Worm (Caenorhabditis elegans) whole organism, early embryonic: ENCODE data around the gene F58G1.7.

Experiments
- B0310.2 ChIP-seq: sonication (generic microtip); optimal IDR thresholded peaks from 2 replicates; lab custom pipeline; 2016; ENCODE audit warnings: mild to moderate bottlenecking, missing genetic modification characterization, missing compliant biosample characterization
- F13C5.2 ChIP-seq: sonication (generic microtip); optimal IDR thresholded peaks from 2 replicates; lab custom pipeline; 2017; ENCODE audit warnings: mild to moderate bottlenecking, missing genetic modification characterization, inconsistent platforms, missing compliant biosample characterization
- aly-1 ChIP-seq: sonication (generic microtip); optimal IDR thresholded peaks from 2 replicates; lab custom pipeline; 2016; ENCODE audit warnings: missing genetic modification characterization, missing compliant biosample characterization
- ama-1 ChIP-seq: fragments of 150-350 bp; optimal IDR thresholded peaks from 2 replicates; lab custom pipeline; 2014
- ceh-13 ChIP-seq: fragments of 200-800 bp; sonication (Bioruptor generic); optimal IDR thresholded peaks from 2 replicates; lab custom pipeline; 2018; ENCODE audit warnings: mild to moderate bottlenecking, missing genetic modification characterization, missing compliant biosample characterization
- ceh-36 ChIP-seq: sonication (generic microtip); optimal IDR thresholded peaks from 2 replicates; lab custom pipeline; 2016; ENCODE audit warnings: missing genetic modification characterization, inconsistent platforms, missing compliant biosample characterization
- ets-7 ChIP-seq: sonication (generic microtip); optimal IDR thresholded peaks from 2 replicates; lab custom pipeline; 2016; ENCODE audit warnings: missing genotype, missing genetic modification characterization, missing compliant biosample characterization
- flt-1 ChIP-seq: fragments of 200-800 bp; sonication (Bioruptor generic); IDR thresholded peaks from 2 replicates; pipeline ENCODE4 v1.3.6; 2022; ENCODE audit warnings: missing genetic modification characterization, missing compliant biosample characterization
- hmbx-1 ChIP-seq: sonication (generic microtip); optimal IDR thresholded peaks from 2 replicates; lab custom pipeline; 2016; ENCODE audit warnings: mild to moderate bottlenecking, missing genetic modification characterization, missing compliant biosample characterization
- hmg-4 ChIP-seq: fragments of 200-800 bp; sonication (Bioruptor generic); optimal IDR thresholded peaks from 2 replicates; lab custom pipeline; 2018; ENCODE audit warnings: mild to moderate bottlenecking, missing genetic modification characterization, missing compliant biosample characterization
- hnd-1 ChIP-seq: sonication (generic microtip); optimal IDR thresholded peaks from 2 replicates; lab custom pipeline; 2016; ENCODE audit warnings: missing genetic modification characterization, missing compliant biosample characterization
- pes-1 ChIP-seq: fragments of 200-800 bp; sonication (Bioruptor generic); IDR thresholded peaks from 2 replicates; pipeline ENCODE4 v1.3.6; 2022; ENCODE audit warnings: missing genetic modification reagents, missing genetic modification characterization, missing compliant biosample characterization
- scrt-1 ChIP-seq: fragments of 200-800 bp; sonication (Bioruptor generic); IDR thresholded peaks from 2 replicates; pipeline ENCODE4 v1.3.6; 2022; ENCODE audit warnings: missing genetic modification characterization, missing compliant biosample characterization
- sea-1 ChIP-seq: fragments of 200-800 bp; sonication (Bioruptor generic); conservative IDR thresholded peaks from 2 replicates; pipeline ENCODE4 v1.3.6; 2022; ENCODE audit warnings: missing genetic modification characterization, missing compliant biosample characterization
- tbx-11 ChIP-seq: fragments of 200-800 bp; sonication (Bioruptor generic); IDR thresholded peaks from 2 replicates; pipeline ENCODE4 v1.3.6; 2022; ENCODE audit warnings: missing genetic modification characterization, missing compliant biosample characterization
- tbx-37 ChIP-seq: fragments of 200-800 bp; sonication (Bioruptor generic); conservative IDR thresholded peaks from 2 replicates; pipeline ENCODE4 v1.3.6; 2022; ENCODE audit warnings: missing genetic modification reagents, missing genetic modification characterization, missing compliant biosample characterization
- tra-4 ChIP-seq: sonication (generic microtip); optimal IDR thresholded peaks from 2 replicates; lab custom pipeline; 2017; ENCODE audit warnings: missing genetic modification characterization, missing compliant biosample characterization

Gene F58G1.7

DNA sequence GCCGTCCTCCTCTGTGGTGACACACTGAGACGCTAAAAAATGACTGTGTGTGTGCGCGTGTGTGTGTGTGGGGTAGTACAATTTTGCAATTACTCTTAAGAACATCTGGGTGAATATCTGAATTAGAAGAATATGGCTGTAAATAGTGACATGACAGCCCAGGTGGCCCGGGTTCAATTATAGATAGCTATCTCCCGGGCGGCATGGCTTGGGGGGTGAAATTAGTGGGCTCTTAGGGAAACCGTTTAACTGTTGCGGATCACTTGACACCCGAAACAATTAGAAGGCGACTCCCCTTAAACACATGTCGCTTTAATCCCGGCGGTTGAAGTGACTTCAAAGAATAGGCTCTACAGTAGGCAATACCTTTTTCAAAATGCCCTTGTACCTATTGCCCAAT, 42.1 kb upstream of the F58G1.7 start:
- TF ChIP-seq ceh-36 (no peak), ceh-13 (no peak)

- TF ChIP-seq hmg-4 = peak; percentile 44
- TF ChIP-seq tbx-11 = no peak
- TF ChIP-seq hmbx-1 (tag; lab: Kevin White, UChicago) = no peak
Measured at ce11 chrII:12987799-12988198, 39.7 kb upstream of the F58G1.7 start.

DNA sequence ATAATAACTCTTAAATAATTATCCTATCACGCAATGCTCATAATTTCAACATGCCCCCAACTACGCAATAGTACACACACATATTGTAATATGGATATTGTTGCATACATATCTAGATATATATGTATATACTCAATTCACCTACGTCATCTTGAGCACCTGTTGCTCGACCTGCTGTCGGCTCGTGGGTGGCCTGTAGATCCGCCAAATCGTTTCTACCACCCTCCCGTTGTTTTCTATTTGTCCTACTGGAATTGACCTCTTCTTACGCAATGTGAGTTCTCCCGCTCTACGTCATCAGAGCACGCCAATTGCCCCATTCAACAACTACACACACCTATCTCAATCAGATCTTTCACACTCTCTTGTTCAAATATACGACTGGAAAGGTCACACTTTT, 37.8 kb upstream of the F58G1.7 start:
- TF ChIP-seq scrt-1 (GFP tag; lab: Robert Waterston, UW) (no peak), pes-1 (GFP tag; lab: Robert Waterston, UW) (peak; percentile 32; the same call in 1 of the 2 replicates)

DNA sequence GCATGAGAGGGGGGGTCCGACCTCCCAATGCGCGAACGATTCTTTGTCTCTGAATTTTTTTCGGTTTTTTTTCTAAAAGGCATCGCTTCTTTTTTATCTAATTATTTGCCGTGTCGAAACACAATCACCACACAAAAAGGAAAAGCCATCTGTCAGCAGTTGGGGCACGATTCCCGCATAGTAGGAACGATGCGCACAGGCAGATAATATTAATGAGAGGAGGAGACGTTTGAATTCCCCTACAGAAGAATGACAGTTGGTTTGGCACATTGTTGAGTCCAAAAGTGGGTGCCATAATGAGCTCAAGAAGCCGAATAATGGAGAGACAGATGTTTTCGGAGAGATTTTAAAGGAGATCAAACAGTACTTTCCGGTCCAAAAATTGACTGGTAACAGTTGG, 36.7 kb upstream of the F58G1.7 start:
- TF ChIP-seq hmg-4 = no peak
- TF ChIP-seq aly-1 = no peak
- TF ChIP-seq scrt-1 (GFP tag; lab: Robert Waterston, UW) = no peak
- TF ChIP-seq ama-1 (lab: Kevin White, UChicago) = no peak
- TF ChIP-seq ceh-13 = no peak
- no peak for TF ChIP-seq pes-1 (GFP tag; lab: Robert Waterston, UW)
- TF ChIP-seq hnd-1 (tag; lab: Kevin White, UChicago) = no peak
- TF ChIP-seq flt-1 = no peak
- no peak for TF ChIP-seq ceh-36
- TF ChIP-seq hmbx-1 (tag; lab: Kevin White, UChicago) = no peak
- no peak for TF ChIP-seq B0310.2 (tag; lab: Kevin White, UChicago)
- no peak for TF ChIP-seq tbx-37 (GFP tag; lab: Robert Waterston, UW)
- TF ChIP-seq tbx-11 = no peak
- no peak for TF ChIP-seq sea-1 (GFP tag; lab: Robert Waterston, UW)
- TF ChIP-seq F13C5.2 (tag; lab: Kevin White, UChicago) = no peak
- no peak for TF ChIP-seq tra-4 (tag; lab: Kevin White, UChicago)
- no peak for TF ChIP-seq ets-7

ce11 chrII:12982830-12983229, 34.8 kb upstream of the F58G1.7 start:
- TF ChIP-seq pes-1 (GFP tag; lab: Robert Waterston, UW) (no peak), hnd-1 (tag; lab: Kevin White, UChicago) (no peak), B0310.2 (tag; lab: Kevin White, UChicago) (no peak), tbx-37 (GFP tag; lab: Robert Waterston, UW) (no peak), ama-1 (lab: Kevin White, UChicago) (no peak), scrt-1 (GFP tag; lab: Robert Waterston, UW) (no peak), flt-1 (no peak), hmbx-1 (tag; lab: Kevin White, UChicago) (no peak)

DNA sequence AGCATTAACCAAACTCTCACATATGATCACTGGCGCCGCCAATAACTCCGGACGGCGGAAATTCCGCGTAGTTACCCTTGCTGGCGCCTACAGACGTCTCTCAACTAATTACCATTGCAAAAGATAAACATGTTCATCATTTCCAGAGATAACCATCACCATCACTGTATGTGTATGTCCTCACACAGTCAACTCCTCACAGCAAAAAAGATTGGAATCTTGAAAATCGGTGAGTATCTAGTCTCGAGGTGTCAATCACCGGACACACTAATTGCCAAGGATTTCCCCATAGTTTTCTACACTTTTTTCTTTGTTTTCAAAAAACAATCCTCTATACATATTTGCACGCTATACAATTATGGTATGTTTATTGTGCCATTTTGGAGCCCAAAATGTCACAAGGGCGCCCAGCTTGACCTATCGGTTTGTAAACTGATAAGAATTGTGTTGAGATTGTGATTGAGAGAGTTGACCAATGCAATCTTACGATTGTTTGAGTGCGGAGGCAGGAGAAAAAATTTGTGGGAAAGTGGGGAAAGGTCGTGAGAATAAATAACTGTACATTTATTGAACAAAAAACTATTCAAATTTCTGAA, 34.0 kb upstream of the F58G1.7 start:
- TF ChIP-seq hmg-4 (no peak), tra-4 (tag; lab: Kevin White, UChicago) (no peak), B0310.2 (tag; lab: Kevin White, UChicago) (no peak), scrt-1 (GFP tag; lab: Robert Waterston, UW) (no peak), flt-1 (no peak), hnd-1 (tag; lab: Kevin White, UChicago) (no peak), hmbx-1 (tag; lab: Kevin White, UChicago) (no peak), ama-1 (lab: Kevin White, UChicago) (no peak), pes-1 (GFP tag; lab: Robert Waterston, UW) (no peak), tbx-11 (no peak), aly-1 (no peak), sea-1 (GFP tag; lab: Robert Waterston, UW) (no peak), ceh-13 (no peak), F13C5.2 (tag; lab: Kevin White, UChicago) (no peak), ets-7 (no peak), tbx-37 (GFP tag; lab: Robert Waterston, UW) (no peak), ceh-36 (no peak)

DNA sequence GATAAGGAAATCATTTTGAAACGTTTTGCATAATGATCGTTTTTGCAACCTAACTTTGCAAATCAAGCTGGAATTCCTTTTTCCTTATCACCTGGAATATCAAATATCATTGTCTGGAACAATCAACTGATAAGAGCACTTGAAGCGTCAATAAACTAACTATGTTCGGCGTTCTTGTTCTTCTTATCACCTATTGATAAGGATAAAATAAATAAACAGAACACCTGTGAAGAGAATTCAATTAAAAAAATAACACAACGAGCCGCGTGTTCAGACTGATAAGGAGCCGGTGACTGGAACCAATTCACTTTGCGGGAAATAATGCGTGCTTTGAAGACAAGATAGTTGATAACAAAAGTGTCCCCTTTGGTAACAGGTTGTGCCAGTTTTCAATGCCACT, 32.2 kb upstream of the F58G1.7 start, which contains the start of gene cyd-1:
TSS of gene cyd-1 (plus strand) at position 380 of the 400 bp plus-strand sequence.
- no peak for TF ChIP-seq sea-1 (GFP tag; lab: Robert Waterston, UW)
- TF ChIP-seq B0310.2 (tag; lab: Kevin White, UChicago) = no peak
- no peak for TF ChIP-seq pes-1 (GFP tag; lab: Robert Waterston, UW)
- TF ChIP-seq hmg-4 = no peak
- TF ChIP-seq ets-7 = no peak
- TF ChIP-seq hmbx-1 (tag; lab: Kevin White, UChicago) = no peak
- no peak for TF ChIP-seq ceh-13
- TF ChIP-seq F13C5.2 (tag; lab: Kevin White, UChicago) = no peak
- TF ChIP-seq scrt-1 (GFP tag; lab: Robert Waterston, UW) = no peak
- TF ChIP-seq ceh-36 = no peak
- TF ChIP-seq hnd-1 (tag; lab: Kevin White, UChicago) = no peak

DNA sequence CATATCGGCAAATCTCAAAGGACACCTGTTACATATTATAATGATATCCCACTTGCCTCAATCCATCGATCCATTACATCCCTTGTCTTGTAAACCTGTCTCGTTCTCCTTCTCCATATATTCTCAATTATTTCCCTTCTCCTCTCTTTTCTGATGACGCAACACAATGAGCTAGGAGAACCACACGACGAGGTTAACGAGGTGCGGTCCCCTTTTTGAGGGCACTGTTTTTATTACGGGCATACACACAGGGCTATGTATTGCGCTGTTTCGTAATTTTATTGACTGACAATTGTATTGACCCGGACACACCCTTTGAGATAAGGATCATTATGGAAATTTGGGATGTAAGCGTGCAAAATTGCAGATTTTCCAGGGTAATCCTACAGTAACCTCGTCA, 30.6 kb upstream of the F58G1.7 start:
- TF ChIP-seq ceh-13 = no peak
- TF ChIP-seq hmg-4 = no peak
- no peak for TF ChIP-seq sea-1 (GFP tag; lab: Robert Waterston, UW)
- TF ChIP-seq B0310.2 (tag; lab: Kevin White, UChicago) = no peak
- no peak for TF ChIP-seq ceh-36
- TF ChIP-seq flt-1 = no peak
- no peak for TF ChIP-seq tbx-11
- no peak for TF ChIP-seq hnd-1 (tag; lab: Kevin White, UChicago)
- TF ChIP-seq pes-1 (GFP tag; lab: Robert Waterston, UW) = no peak
- no peak for TF ChIP-seq aly-1
- no peak for TF ChIP-seq scrt-1 (GFP tag; lab: Robert Waterston, UW)
- no peak for TF ChIP-seq ets-7
- TF ChIP-seq hmbx-1 (tag; lab: Kevin White, UChicago) = no peak
- no peak for TF ChIP-seq tbx-37 (GFP tag; lab: Robert Waterston, UW)
- TF ChIP-seq F13C5.2 (tag; lab: Kevin White, UChicago) = no peak
- no peak for TF ChIP-seq ama-1 (lab: Kevin White, UChicago)
- no peak for TF ChIP-seq tra-4 (tag; lab: Kevin White, UChicago)
